Fruit fly (Drosophila melanogaster): ENCODE results near the gene CG5877.

dm6 chrX:15292794-15293193, at the start of gene CG5877:
- TF ChIP-seq h (optimal IDR thresholded peaks at IDR 0.05) (no peak), Myc (optimal IDR thresholded peaks at IDR 0.05) (no peak)
